Worm (Caenorhabditis elegans): Measurements from ENCODE around the gene div-1.

DNA sequence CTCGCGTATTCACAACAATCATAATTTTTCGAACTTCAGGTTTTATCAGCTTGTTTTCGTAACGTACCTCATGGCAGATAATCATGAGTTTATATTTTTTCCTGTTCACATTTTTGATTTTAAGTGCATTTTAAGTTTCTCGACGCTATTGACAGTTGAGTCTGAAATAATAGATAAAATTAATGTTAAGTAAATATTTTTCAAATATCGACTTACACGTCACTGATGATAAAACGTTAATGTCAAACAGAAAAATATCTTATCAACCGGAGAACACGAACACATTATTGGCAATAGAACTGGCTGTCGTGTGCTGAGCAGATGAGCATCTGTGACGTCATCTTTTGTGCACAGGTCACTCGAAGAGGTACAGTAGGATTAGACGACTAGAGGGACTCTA is 51.6 kb downstream of the div-1 start:
- TF ChIP-seq ztf-29 (GFP tag; IDR thresholded peaks at IDR 0.05) (no peak), T22C8.4 (GFP tag; IDR thresholded peaks at IDR 0.05) (no peak), tab-1 (GFP tag; IDR thresholded peaks at IDR 0.05) (no peak), flt-1 (GFP tag; IDR thresholded peaks at IDR 0.05) (no peak), med-1 (GFP tag; optimal IDR thresholded peaks at IDR 0.05; ENCODE audit: insufficient read depth) (no peak), ztf-23 (GFP tag; IDR thresholded peaks at IDR 0.05) (no peak), cog-1 (tag; optimal IDR thresholded peaks at IDR 0.05) (no peak), ref-1 (GFP tag; conservative IDR thresholded peaks at IDR 0.05) (no peak)

Data from whole organism, midembryonic.